Worm (Caenorhabditis elegans) whole organism, L4 larva: Measurements from ENCODE around the gene col-159.

ENCODE experiments used
- D1046.2 ChIP-seq: fragments of 200-800 bp; sonication (Bioruptor generic); IDR thresholded peaks from 2 replicates; pipeline ENCODE4 v1.3.6; 2022; ENCODE audit warnings: missing genetic modification characterization, missing compliant biosample characterization
- F37D6.2 ChIP-seq: sonication (generic microtip); optimal IDR thresholded peaks from 2 replicates; lab custom pipeline; 2016; ENCODE audit warnings: mild to moderate bottlenecking, missing genetic modification characterization, missing compliant biosample characterization
- Y105C5A.15 ChIP-seq: fragments of 200-800 bp; sonication (Bioruptor generic); IDR thresholded peaks from 2 replicates; pipeline ENCODE4 v1.3.6; 2022; ENCODE audit warnings: missing genetic modification characterization, missing compliant biosample characterization
- Y5F2A.4 ChIP-seq: fragments of 200-800 bp; sonication (Bioruptor generic); optimal IDR thresholded peaks from 2 replicates; lab custom pipeline; 2018; ENCODE audit warnings: mild to moderate bottlenecking, missing genetic modification characterization, missing compliant biosample characterization
- ZK546.5 ChIP-seq, 2 experiments: sonication (generic microtip); optimal IDR thresholded peaks; 2 replicates each; lab custom pipeline; 2017; ENCODE audit warnings: missing biosample characterization in 2 of 2, missing genetic modification characterization in 2 of 2
- aha-1 ChIP-seq: fragments of 150-350 bp; peaks from one replicate; lab custom pipeline; 2014; ENCODE audit warnings: missing biosample characterization, missing genetic modification characterization
- aly-2 ChIP-seq: sonication (generic microtip); optimal IDR thresholded peaks from 2 replicates; lab custom pipeline; 2018; ENCODE audit warnings: missing biosample characterization, missing genetic modification characterization
- arid-1 ChIP-seq: fragments of 200-800 bp; sonication (Bioruptor generic); conservative IDR thresholded peaks from 2 replicates; pipeline ENCODE4 v1.3.6; 2022; ENCODE audit warnings: missing genetic modification reagents, missing genetic modification characterization, missing compliant biosample characterization
- attf-4 ChIP-seq: sonication (generic microtip); optimal IDR thresholded peaks from 3 replicates; lab custom pipeline; 2017; ENCODE audit warnings: missing biosample characterization, missing genetic modification characterization
- ceh-20 ChIP-seq: fragments of 200-800 bp; sonication (Bioruptor generic); IDR thresholded peaks from 2 replicates; pipeline ENCODE4 v1.3.6; 2022; ENCODE audit warnings: missing genetic modification reagents, missing genetic modification characterization, missing compliant biosample characterization
- ceh-32 ChIP-seq: sonication (generic microtip); optimal IDR thresholded peaks from 2 replicates; lab custom pipeline; 2016; ENCODE audit warnings: mild to moderate bottlenecking, missing genetic modification characterization, missing compliant biosample characterization; ENCODE audit not compliant: poor library complexity
- ceh-44 ChIP-seq: fragments of 200-800 bp; sonication (Bioruptor generic); IDR thresholded peaks from 2 replicates; pipeline ENCODE4 v1.3.6; 2022; ENCODE audit warnings: missing genetic modification reagents, missing genetic modification characterization, missing compliant biosample characterization
- cey-2 ChIP-seq: sonication (generic microtip); optimal IDR thresholded peaks from 3 replicates; lab custom pipeline; 2017; ENCODE audit warnings: missing genetic modification characterization, mild to moderate bottlenecking, missing compliant biosample characterization, antibody characterized with exemption, borderline replicate concordance; ENCODE audit not compliant: insufficient read depth
- ctbp-1 ChIP-seq: fragments of 200-800 bp; sonication (Bioruptor generic); IDR thresholded peaks from 2 replicates; pipeline ENCODE4 v1.3.6; 2022; ENCODE audit warnings: missing genetic modification reagents, missing genetic modification characterization, missing compliant biosample characterization
- daf-16 ChIP-seq, 3 experiments: sonication (generic microtip); optimal IDR thresholded peaks; 2 replicates each; lab custom pipeline; 2016 to 2017; ENCODE audit warnings: missing genetic modification characterization in 3 of 3, missing genetic modification reagents in 3 of 3, mild to moderate bottlenecking in 2 of 3, missing compliant biosample characterization in 2 of 3, missing biosample characterization in 1 of 3, moderate library complexity in 1 of 3
- dmd-6 ChIP-seq: fragments of 200-800 bp; sonication (Bioruptor generic); IDR thresholded peaks from 2 replicates; pipeline ENCODE4 v1.3.6; 2022; ENCODE audit warnings: missing genetic modification reagents, missing genetic modification characterization, missing compliant biosample characterization
- dmd-8 ChIP-seq: fragments of 200-800 bp; sonication (Bioruptor generic); IDR thresholded peaks from 2 replicates; pipeline ENCODE4 v1.3.6; 2022; ENCODE audit warnings: missing genetic modification characterization, missing compliant biosample characterization
- dmd-9 ChIP-seq: fragments of 200-800 bp; sonication (Bioruptor generic); IDR thresholded peaks from 2 replicates; pipeline ENCODE4 v1.3.6; 2022; ENCODE audit warnings: missing genetic modification reagents, missing genetic modification characterization, missing compliant biosample characterization
- egl-27 ChIP-seq: sonication (generic microtip); optimal IDR thresholded peaks from 3 replicates; lab custom pipeline; 2017; ENCODE audit warnings: missing biosample characterization, missing genetic modification reagents, missing genetic modification characterization
- egl-43 ChIP-seq: fragments of 200-800 bp; sonication (Bioruptor generic); IDR thresholded peaks from 2 replicates; pipeline ENCODE4 v1.3.6; 2022; ENCODE audit warnings: missing genetic modification reagents, missing genetic modification characterization, missing compliant biosample characterization
- fos-1 ChIP-seq: fragments of 150-350 bp; optimal IDR thresholded peaks from 2 replicates; lab custom pipeline; 2014; ENCODE audit warnings: missing biosample characterization, missing genetic modification characterization
- hlh-30 ChIP-seq: sonication (generic microtip); optimal IDR thresholded peaks from 2 replicates; lab custom pipeline; 2017; ENCODE audit warnings: antibody characterized with exemption, mild to moderate bottlenecking, missing genetic modification characterization, missing compliant biosample characterization; ENCODE audit not compliant: insufficient read depth
- hmg-1.1 ChIP-seq: fragments of 200-800 bp; sonication (Bioruptor generic); IDR thresholded peaks from 2 replicates; pipeline ENCODE4 v1.3.6; 2022; ENCODE audit warnings: missing genetic modification reagents, missing genetic modification characterization, missing compliant biosample characterization
- lin-15B ChIP-seq: fragments of 150-350 bp; sonication (generic microtip); optimal IDR thresholded peaks from 3 replicates; lab custom pipeline; 2014; ENCODE audit warnings: missing biosample characterization, missing genetic modification characterization
- lin-39 ChIP-seq: fragments of 150-350 bp; optimal IDR thresholded peaks from 2 replicates; lab custom pipeline; 2014; ENCODE audit warnings: missing biosample characterization, missing genetic modification reagents, missing genetic modification characterization
- lsy-2 ChIP-seq, 2 experiments: fragments of 150-350 bp in 1 of 2; sonication (generic microtip) in 1 of 2; optimal IDR thresholded peaks; 2 replicates each; lab custom pipeline; 2014 to 2017; ENCODE audit warnings: missing biosample characterization in 2 of 2, missing genetic modification characterization in 2 of 2
- mdt-29 ChIP-seq: fragments of 200-800 bp; sonication (Bioruptor generic); IDR thresholded peaks from 2 replicates; pipeline ENCODE4 v1.3.6; 2022; ENCODE audit warnings: missing genetic modification reagents, missing genetic modification characterization, missing compliant biosample characterization
- mxl-3 ChIP-seq: fragments of 200-800 bp; sonication (Bioruptor generic); optimal IDR thresholded peaks from 2 replicates; lab custom pipeline; 2018; ENCODE audit warnings: mild to moderate bottlenecking, missing genetic modification characterization, missing compliant biosample characterization
- nhr-11 ChIP-seq: fragments of 150-350 bp; optimal IDR thresholded peaks from 2 replicates; lab custom pipeline; 2014; ENCODE audit warnings: missing biosample characterization, missing genetic modification characterization
- nhr-111 ChIP-seq: fragments of 200-800 bp; sonication (Bioruptor generic); optimal IDR thresholded peaks from 2 replicates; lab custom pipeline; 2018; ENCODE audit warnings: mild to moderate bottlenecking, missing genetic modification characterization, missing compliant biosample characterization
- nhr-28 ChIP-seq: fragments of 150-350 bp; optimal IDR thresholded peaks from 2 replicates; lab custom pipeline; 2014; ENCODE audit warnings: missing biosample characterization, missing genetic modification characterization
- nhr-41 ChIP-seq: fragments of 200-800 bp; sonication (Bioruptor generic); IDR thresholded peaks from 2 replicates; pipeline ENCODE4 v1.3.6; 2022; ENCODE audit warnings: missing genetic modification reagents, missing genetic modification characterization, missing compliant biosample characterization
- nhr-42 ChIP-seq: fragments of 200-800 bp; sonication (Bioruptor generic); IDR thresholded peaks from 2 replicates; pipeline ENCODE4 v1.3.6; 2022; ENCODE audit warnings: missing genetic modification characterization, missing compliant biosample characterization
- nhr-6 ChIP-seq: fragments of 150-350 bp; optimal IDR thresholded peaks from 2 replicates; lab custom pipeline; 2014; ENCODE audit warnings: missing biosample characterization, missing genetic modification characterization
- php-3 ChIP-seq: fragments of 200-800 bp; sonication (Bioruptor generic); IDR thresholded peaks from 2 replicates; pipeline ENCODE4 v1.3.6; 2022; ENCODE audit warnings: missing genetic modification reagents, missing genetic modification characterization, missing compliant biosample characterization
- saeg-2 ChIP-seq: fragments of 200-800 bp; sonication (Bioruptor generic); IDR thresholded peaks from 2 replicates; pipeline ENCODE4 v1.3.6; 2022; ENCODE audit warnings: missing genetic modification reagents, missing genetic modification characterization, missing compliant biosample characterization
- snpc-1.2 ChIP-seq: fragments of 200-800 bp; sonication (Bioruptor generic); IDR thresholded peaks from 2 replicates; pipeline ENCODE4 v1.3.6; 2022; ENCODE audit warnings: missing genetic modification reagents, missing genetic modification characterization, missing compliant biosample characterization
- tra-1 ChIP-seq: fragments of 200-800 bp; sonication (Bioruptor generic); IDR thresholded peaks from 2 replicates; pipeline ENCODE4 v1.3.6; 2022; ENCODE audit warnings: missing genetic modification reagents, missing genetic modification characterization, missing compliant biosample characterization
- unc-130 ChIP-seq: sonication (generic microtip); optimal IDR thresholded peaks from 2 replicates; lab custom pipeline; 2016; ENCODE audit warnings: missing genetic modification reagents, missing genetic modification characterization, missing compliant biosample characterization
- unc-62 ChIP-seq, 3 experiments: fragments of 150-350 bp in 1 of 3; sonication (generic microtip); optimal IDR thresholded peaks in 2 of 3; peaks in 1 of 3; 1 replicate in 1 of 3; 2 replicates in 2 of 3; lab custom pipeline; 2014 to 2017; ENCODE audit warnings: missing biosample characterization in 3 of 3, missing genetic modification characterization in 3 of 3, missing genetic modification reagents in 3 of 3, missing genotype in 1 of 3
- zfp-3 ChIP-seq: fragments of 200-800 bp; sonication (Bioruptor generic); conservative IDR thresholded peaks from 2 replicates; pipeline ENCODE4 v1.3.6; 2022; ENCODE audit warnings: missing genetic modification reagents, missing genetic modification characterization, missing compliant biosample characterization
- zip-2 ChIP-seq: fragments of 150-350 bp; optimal IDR thresholded peaks from 2 replicates; lab custom pipeline; 2014; ENCODE audit warnings: missing biosample characterization, missing genetic modification characterization
- ztf-11 ChIP-seq: fragments of 150-350 bp; optimal IDR thresholded peaks from 2 replicates; lab custom pipeline; 2014; ENCODE audit warnings: missing biosample characterization, missing genetic modification characterization

Gene col-159

DNA sequence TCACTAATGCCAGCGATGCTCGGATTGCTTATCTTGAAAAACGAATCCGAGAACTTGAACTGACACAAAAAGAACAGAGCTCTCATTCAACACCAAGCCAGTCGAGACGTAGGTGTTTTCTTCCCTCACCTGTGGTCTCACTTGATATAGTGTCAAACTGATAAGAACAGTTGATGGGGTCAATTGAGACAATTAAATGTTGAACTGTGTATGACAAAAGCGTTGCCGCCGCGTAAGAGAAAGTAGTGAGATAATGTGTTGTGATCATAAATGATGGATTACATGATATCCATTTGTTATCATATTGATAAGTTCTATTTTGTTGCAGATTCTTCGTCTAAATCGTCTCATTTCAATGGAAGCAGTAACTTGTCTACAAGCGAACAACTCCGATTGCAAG is 28.3 kb downstream of the col-159 start:
- TF ChIP-seq egl-43 (GFP tag; lab: Robert Waterston, UW) (no peak), mdt-29 (GFP tag; lab: Robert Waterston, UW) (no peak), F37D6.2 (tag; lab: Kevin White, UChicago) (no peak), saeg-2 (no peak), Y5F2A.4 (GFP tag; lab: Kevin White, UChicago) (no peak), dmd-8 (GFP tag; lab: Robert Waterston, UW) (no peak), zfp-3 (GFP tag; lab: Robert Waterston, UW) (no peak), nhr-6 (tag; lab: Kevin White, UChicago) (no peak), arid-1 (GFP tag; lab: Robert Waterston, UW) (no peak), ztf-11 (tag; lab: Kevin White, UChicago) (no peak), egl-27 (no peak), nhr-11 (tag; lab: Kevin White, UChicago) (no peak), nhr-28 (tag; lab: Kevin White, UChicago) (peak; percentile 56), Y105C5A.15 (no peak), cey-2 (tag; lab: Kevin White, UChicago) (no peak), nhr-111 (GFP tag; lab: Kevin White, UChicago) (no peak), ctbp-1 (GFP tag; lab: Robert Waterston, UW) (no peak), nhr-41 (GFP tag; lab: Robert Waterston, UW) (peak; percentile 27; the same call in 1 of the 2 replicates), unc-62 (GFP tag; optimal IDR thresholded peaks at IDR 0.05 in 1 of 2; lab: Kevin White, UChicago) (no peak), unc-62 (tag; optimal IDR thresholded peaks at IDR 0.05; lab: Kevin White, UChicago) (no peak), ceh-20 (GFP tag; lab: Robert Waterston, UW) (no peak), zip-2 (tag; lab: Kevin White, UChicago) (no peak), lsy-2 (tag; optimal IDR thresholded peaks at IDR 0.05; lab: Kevin White, UChicago) (no peak), hlh-30 (tag; lab: Kevin White, UChicago) (peak; percentile 11), unc-130 (GFP tag; lab: Kevin White, UChicago) (no peak), aha-1 (tag; lab: Kevin White, UChicago) (peak; percentile 53), hmg-1.1 (GFP tag; lab: Robert Waterston, UW) (no peak), ZK546.5 (tag; optimal IDR thresholded peaks at IDR 0.05; lab: Kevin White, UChicago) (no peak), nhr-42 (no peak), php-3 (GFP tag; lab: Robert Waterston, UW) (0 out of 2 replicates have a peak, but pooled peaks have one; percentile 15), tra-1 (GFP tag; lab: Robert Waterston, UW) (no peak), dmd-6 (GFP tag; lab: Robert Waterston, UW) (no peak), fos-1 (tag; lab: Kevin White, UChicago) (no peak), ceh-44 (GFP tag; lab: Robert Waterston, UW) (no peak), aly-2 (tag; lab: Kevin White, UChicago) (no peak), mxl-3 (GFP tag; lab: Kevin White, UChicago) (peak; percentile 9), ceh-32 (tag; lab: Kevin White, UChicago) (no peak), dmd-9 (no peak), attf-4 (tag; lab: Kevin White, UChicago) (no peak), daf-16 (GFP tag; optimal IDR thresholded peaks at IDR 0.05; lab: Kevin White, UChicago) (no peak), daf-16 (tag; optimal IDR thresholded peaks at IDR 0.05; lab: Kevin White, UChicago) (peak; percentile 5)

ce11 chrV:13170497-13170896 is 31.5 kb downstream of the col-159 start:
- TF ChIP-seq lin-15B (tag; lab: Kevin White, UChicago) (no peak), unc-62 (GFP tag; optimal IDR thresholded peaks at IDR 0.05 in 1 of 2; lab: Kevin White, UChicago) (peak in 1 of 2 experiments; percentile 63), unc-62 (tag; optimal IDR thresholded peaks at IDR 0.05; lab: Kevin White, UChicago) (no peak), lin-39 (tag; lab: Kevin White, UChicago) (no peak), snpc-1.2 (GFP tag; lab: Robert Waterston, UW) (no peak), D1046.2 (GFP tag; lab: Robert Waterston, UW) (no peak)
